Fruit fly (Drosophila melanogaster) whole organism, pupa: ENCODE measurements around the gene kat80.

ENCODE experiments used
- CG12605 ChIP-seq: fragments of 200-800 bp; sonication (Bioruptor generic); IDR thresholded peaks from 2 replicates; pipeline ENCODE4 v1.3.6; 2022; ENCODE audit warnings: missing biosample characterization, missing genetic modification characterization
- CG13204 ChIP-seq: fragments of 200-800 bp; sonication (Bioruptor generic); optimal IDR thresholded peaks from 2 replicates; lab custom pipeline; 2018; ENCODE audit warnings: missing biosample characterization, mild to moderate bottlenecking, missing genetic modification characterization, moderate library complexity
- CG14655 ChIP-seq: fragments of 200-800 bp; sonication (Bioruptor generic); optimal IDR thresholded peaks from 3 replicates; lab custom pipeline; 2017; ENCODE audit warnings: mild to moderate bottlenecking, missing biosample characterization, missing genetic modification reagents, missing genetic modification characterization
- CG15710 ChIP-seq: fragments of 200-800 bp; sonication (Bioruptor generic); optimal IDR thresholded peaks from 2 replicates; lab custom pipeline; 2018; ENCODE audit warnings: missing biosample characterization, mild to moderate bottlenecking, missing genetic modification characterization, moderate library complexity
- CG34367 ChIP-seq: fragments of 200-800 bp; sonication (Bioruptor generic); optimal IDR thresholded peaks from 2 replicates; lab custom pipeline; 2018; ENCODE audit warnings: missing biosample characterization, mild to moderate bottlenecking, missing genetic modification characterization
- CG4496 ChIP-seq: fragments of 200-800 bp; sonication (Bioruptor generic); IDR thresholded peaks from 3 replicates; pipeline ENCODE4 v1.3.6; 2022; ENCODE audit warnings: missing biosample characterization, missing genetic modification characterization
- CG8159 ChIP-seq: fragments of 200-800 bp; sonication (Bioruptor generic); optimal IDR thresholded peaks from 3 replicates; lab custom pipeline; 2018; ENCODE audit warnings: missing biosample characterization, mild to moderate bottlenecking, missing genetic modification characterization, moderate library complexity
- CG9948 ChIP-seq: fragments of 200-800 bp; sonication (Bioruptor generic); optimal IDR thresholded peaks from 2 replicates; lab custom pipeline; 2018; ENCODE audit warnings: missing biosample characterization, mild to moderate bottlenecking, missing genetic modification characterization, moderate library complexity
- D1 ChIP-seq: fragments of 200-800 bp; sonication (Bioruptor generic); optimal IDR thresholded peaks from 2 replicates; lab custom pipeline; 2018; ENCODE audit warnings: missing biosample characterization, mild to moderate bottlenecking, missing genetic modification characterization, moderate library complexity
- Ets98B ChIP-seq: fragments of 200-800 bp; sonication (Bioruptor generic); IDR thresholded peaks from 2 replicates; pipeline ENCODE4 v1.3.6; 2022; ENCODE audit warnings: missing biosample characterization, missing genetic modification characterization
- Pif1B ChIP-seq: fragments of 200-800 bp; sonication (Bioruptor generic); optimal IDR thresholded peaks from 3 replicates; lab custom pipeline; 2016; ENCODE audit warnings: missing biosample characterization, missing genetic modification characterization
- Snoo ChIP-seq: fragments of 200-800 bp; sonication (Bioruptor generic); optimal IDR thresholded peaks from 3 replicates; lab custom pipeline; 2017; ENCODE audit warnings: missing biosample characterization, mild to moderate bottlenecking, missing genetic modification characterization, inconsistent platforms
- fd96Ca ChIP-seq: fragments of 200-800 bp; sonication (Bioruptor generic); IDR thresholded peaks from 3 replicates; pipeline ENCODE4 v1.3.6; 2022; ENCODE audit warnings: missing biosample characterization, missing genetic modification characterization
- gl ChIP-seq: fragments of 200-800 bp; sonication (Bioruptor generic); optimal IDR thresholded peaks from 2 replicates; lab custom pipeline; 2018; ENCODE audit warnings: missing biosample characterization, mild to moderate bottlenecking, missing genetic modification characterization

DNA sequence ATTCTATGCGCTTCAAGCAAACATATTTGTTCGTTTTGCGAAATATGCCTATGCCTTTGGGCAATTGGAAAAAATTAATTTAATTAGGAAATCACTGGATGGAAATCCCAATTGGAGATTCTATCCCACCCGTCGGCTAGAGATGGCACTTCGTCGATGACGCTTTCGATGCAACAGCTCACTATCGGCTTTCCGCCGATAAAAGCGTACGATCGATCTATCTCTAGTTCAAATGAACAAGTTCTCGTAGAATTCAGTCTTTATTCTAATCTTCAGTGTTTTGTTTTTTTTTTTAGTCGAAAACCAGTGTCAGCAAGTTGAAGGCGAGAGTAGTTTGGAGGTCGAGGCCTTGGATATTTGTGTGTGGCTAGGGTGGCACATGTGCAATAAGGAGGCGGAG is 47.1 kb upstream of the kat80 start, which contains the start of the genes CG9917 and CG32579:
- no peak for TF ChIP-seq CG4496 (GFP tag; lab: Robert Waterston, UW)
- no peak for TF ChIP-seq CG9948 (tag; lab: Kevin White, UChicago)
- TF ChIP-seq Snoo (tag; lab: Kevin White, UChicago), result no peak
- TF ChIP-seq CG8159 (tag; lab: Kevin White, UChicago), result no peak
- TF ChIP-seq Ets98B, result no peak
- TF ChIP-seq CG13204 (GFP tag; lab: Kevin White, UChicago), result no peak
- TF ChIP-seq CG12605 (GFP tag; lab: Robert Waterston, UW), result no peak
- no peak for TF ChIP-seq CG15710 (tag; lab: Kevin White, UChicago)
- TF ChIP-seq Pif1B (GFP tag; lab: Kevin White, UChicago), result no peak
- no peak for TF ChIP-seq fd96Ca (GFP tag; lab: Robert Waterston, UW)
- no peak for TF ChIP-seq CG34367 (tag; lab: Kevin White, UChicago)
- no peak for TF ChIP-seq D1
- TF ChIP-seq gl (tag; lab: Kevin White, UChicago), result no peak
- no peak for TF ChIP-seq CG14655 (GFP tag; lab: Kevin White, UChicago)
